Worm (Caenorhabditis elegans) whole organism, late embryonic: ENCODE results near the gene T14B4.3.

ENCODE experiments used
- C38D4.7 ChIP-seq: fragments of 200-800 bp; sonication (Bioruptor generic); optimal IDR thresholded peaks from 2 replicates; lab custom pipeline; 2018; ENCODE audit warnings: mild to moderate bottlenecking, missing genetic modification characterization, moderate library complexity, missing compliant biosample characterization
- K09A11.1 ChIP-seq: sonication (generic microtip); optimal IDR thresholded peaks from 2 replicates; lab custom pipeline; 2017; ENCODE audit warnings: antibody characterized with exemption, mild to moderate bottlenecking, missing genetic modification characterization, missing compliant biosample characterization; ENCODE audit not compliant: insufficient read depth
- T23F11.4 ChIP-seq: fragments of 200-800 bp; sonication (Bioruptor generic); optimal IDR thresholded peaks from 2 replicates; lab custom pipeline; 2018; ENCODE audit warnings: mild to moderate bottlenecking, missing genetic modification characterization, missing compliant biosample characterization
- Y22D7AL.16 ChIP-seq: sonication (generic microtip); optimal IDR thresholded peaks from 2 replicates; lab custom pipeline; 2016; ENCODE audit warnings: missing genetic modification characterization, missing compliant biosample characterization
- ceh-14 ChIP-seq: sonication (generic microtip); optimal IDR thresholded peaks from 2 replicates; lab custom pipeline; 2016; ENCODE audit warnings: missing genotype, missing genetic modification characterization, missing compliant biosample characterization
- ceh-18 ChIP-seq: sonication (generic microtip); optimal IDR thresholded peaks from 2 replicates; lab custom pipeline; 2016; ENCODE audit warnings: missing genetic modification characterization, missing compliant biosample characterization
- ceh-19 ChIP-seq: fragments of 200-800 bp; sonication (Bioruptor generic); optimal IDR thresholded peaks from 2 replicates; lab custom pipeline; 2018; ENCODE audit warnings: mild to moderate bottlenecking, missing genetic modification characterization, missing compliant biosample characterization
- ceh-22 ChIP-seq: sonication (generic microtip); optimal IDR thresholded peaks from 2 replicates; lab custom pipeline; 2017; ENCODE audit warnings: missing biosample characterization, missing genetic modification characterization
- ceh-30 ChIP-seq: fragments of 150-350 bp; optimal IDR thresholded peaks from 2 replicates; lab custom pipeline; 2014; ENCODE audit warnings: missing biosample characterization, missing genetic modification characterization
- ceh-31 ChIP-seq: sonication (generic microtip); optimal IDR thresholded peaks from 2 replicates; lab custom pipeline; 2016; ENCODE audit warnings: missing genetic modification characterization, missing compliant biosample characterization
- ceh-34 ChIP-seq: sonication (generic microtip); optimal IDR thresholded peaks from 2 replicates; lab custom pipeline; 2016; ENCODE audit warnings: mild to moderate bottlenecking, missing genetic modification characterization, missing compliant biosample characterization
- ceh-45 ChIP-seq: fragments of 200-800 bp; sonication (Bioruptor generic); IDR thresholded peaks from 2 replicates; pipeline ENCODE4 v1.3.6; 2022; ENCODE audit warnings: missing genetic modification reagents, missing genetic modification characterization, missing compliant biosample characterization
- ceh-48 ChIP-seq: sonication (generic microtip); optimal IDR thresholded peaks from 2 replicates; lab custom pipeline; 2016; ENCODE audit warnings: missing genetic modification characterization, inconsistent platforms, missing compliant biosample characterization
- ceh-6 ChIP-seq: fragments of 200-800 bp; sonication (Bioruptor generic); optimal IDR thresholded peaks from 2 replicates; lab custom pipeline; 2018; ENCODE audit warnings: mild to moderate bottlenecking, missing genetic modification characterization, missing compliant biosample characterization
- ceh-9 ChIP-seq: sonication (generic microtip); optimal IDR thresholded peaks from 2 replicates; lab custom pipeline; 2016; ENCODE audit warnings: mild to moderate bottlenecking, missing genetic modification characterization, inconsistent platforms, missing compliant biosample characterization
- che-1 ChIP-seq: sonication (generic microtip); optimal IDR thresholded peaks from 2 replicates; lab custom pipeline; 2016; ENCODE audit warnings: mild to moderate bottlenecking, missing genetic modification characterization, missing compliant biosample characterization
- dmd-4 ChIP-seq: sonication (generic microtip); optimal IDR thresholded peaks from 2 replicates; lab custom pipeline; 2016; ENCODE audit warnings: borderline replicate concordance, missing genetic modification characterization, missing compliant biosample characterization
- elt-2 ChIP-seq: sonication (generic microtip); optimal IDR thresholded peaks from 2 replicates; lab custom pipeline; 2016; ENCODE audit warnings: missing genetic modification reagents, missing genetic modification characterization, missing compliant biosample characterization
- elt-4 ChIP-seq: sonication (generic microtip); optimal IDR thresholded peaks from 2 replicates; lab custom pipeline; 2016; ENCODE audit warnings: missing genetic modification characterization, missing compliant biosample characterization
- fax-1 ChIP-seq: sonication (generic microtip); optimal IDR thresholded peaks from 2 replicates; lab custom pipeline; 2016; ENCODE audit warnings: missing genotype, missing genetic modification characterization, missing compliant biosample characterization
- fkh-6 ChIP-seq: sonication (generic microtip); optimal IDR thresholded peaks from 2 replicates; lab custom pipeline; 2016; ENCODE audit warnings: missing genetic modification characterization, missing compliant biosample characterization
- gmeb-2 ChIP-seq: sonication (generic microtip); optimal IDR thresholded peaks from 2 replicates; lab custom pipeline; 2016; ENCODE audit warnings: missing genetic modification characterization, inconsistent platforms, missing compliant biosample characterization
- hlh-15 ChIP-seq: sonication (generic microtip); optimal IDR thresholded peaks from 2 replicates; lab custom pipeline; 2016; ENCODE audit warnings: missing genetic modification characterization, missing compliant biosample characterization
- hlh-30 ChIP-seq: sonication (generic microtip); optimal IDR thresholded peaks from 2 replicates; lab custom pipeline; 2017; ENCODE audit warnings: antibody characterized with exemption, missing genetic modification characterization, missing compliant biosample characterization; ENCODE audit not compliant: insufficient read depth
- hlh-6 ChIP-seq: sonication (generic microtip); optimal IDR thresholded peaks from 2 replicates; lab custom pipeline; 2016; ENCODE audit warnings: missing genotype, missing genetic modification characterization, missing compliant biosample characterization
- hlh-8 ChIP-seq: sonication (generic microtip); optimal IDR thresholded peaks from 2 replicates; lab custom pipeline; 2016; ENCODE audit warnings: missing genotype, missing genetic modification characterization, missing compliant biosample characterization
- lin-11 ChIP-seq: fragments of 200-800 bp; sonication (Bioruptor generic); optimal IDR thresholded peaks from 2 replicates; lab custom pipeline; 2018; ENCODE audit warnings: mild to moderate bottlenecking, missing genetic modification characterization, missing compliant biosample characterization
- madf-2 ChIP-seq: sonication (generic microtip); optimal IDR thresholded peaks from 2 replicates; lab custom pipeline; 2017; ENCODE audit warnings: missing genetic modification characterization, missing compliant biosample characterization
- mec-3 ChIP-seq: sonication (generic microtip); optimal IDR thresholded peaks from 2 replicates; lab custom pipeline; 2016; ENCODE audit warnings: borderline replicate concordance, missing genetic modification characterization, missing compliant biosample characterization
- nfya-1 ChIP-seq: sonication (generic microtip); optimal IDR thresholded peaks from 2 replicates; lab custom pipeline; 2017; ENCODE audit warnings: missing genetic modification characterization, mild to moderate bottlenecking, missing compliant biosample characterization, antibody characterized with exemption, moderate library complexity
- nhr-11 ChIP-seq: fragments of 150-350 bp; optimal IDR thresholded peaks from 2 replicates; lab custom pipeline; 2014; ENCODE audit warnings: missing biosample characterization, missing genetic modification characterization
- pag-3 ChIP-seq: sonication (generic microtip); optimal IDR thresholded peaks from 2 replicates; lab custom pipeline; 2016; ENCODE audit warnings: missing compliant biosample characterization, missing genetic modification characterization, borderline replicate concordance
- pat-9 ChIP-seq: fragments of 200-800 bp; sonication (Bioruptor generic); optimal IDR thresholded peaks from 2 replicates; lab custom pipeline; 2018; ENCODE audit warnings: mild to moderate bottlenecking, missing genetic modification characterization, moderate library complexity, missing compliant biosample characterization
- ref-2 ChIP-seq: sonication (generic microtip); optimal IDR thresholded peaks from 2 replicates; lab custom pipeline; 2016; ENCODE audit warnings: missing genetic modification characterization, missing compliant biosample characterization
- rnt-1 ChIP-seq: sonication (generic microtip); optimal IDR thresholded peaks from 2 replicates; lab custom pipeline; 2016; ENCODE audit warnings: missing genetic modification characterization, missing compliant biosample characterization
- sox-2 ChIP-seq: fragments of 200-800 bp; sonication (Bioruptor generic); IDR thresholded peaks from 2 replicates; pipeline ENCODE4 v1.3.6; 2022; ENCODE audit warnings: missing genetic modification reagents, missing genetic modification characterization, missing compliant biosample characterization
- syd-9 ChIP-seq: sonication (generic microtip); optimal IDR thresholded peaks from 2 replicates; lab custom pipeline; 2016; ENCODE audit warnings: mild to moderate bottlenecking, missing genetic modification characterization, moderate library complexity, missing compliant biosample characterization
- tbx-2 ChIP-seq: sonication (generic microtip); optimal IDR thresholded peaks from 2 replicates; lab custom pipeline; 2016; ENCODE audit warnings: missing genetic modification characterization, missing compliant biosample characterization
- ttx-3 ChIP-seq: sonication (generic microtip); optimal IDR thresholded peaks from 2 replicates; lab custom pipeline; 2016; ENCODE audit warnings: missing genetic modification reagents, missing genetic modification characterization, missing compliant biosample characterization
- unc-3 ChIP-seq, 2 experiments: fragments of 200-800 bp in 1 of 2; sonication (Bioruptor generic) in 1 of 2; sonication (generic microtip) in 1 of 2; conservative IDR thresholded peaks in 1 of 2; optimal IDR thresholded peaks in 1 of 2; 2 replicates each; pipeline versions ENCODE4 v1.3.6 to Lab custom; 2016 to 2022; ENCODE audit warnings: missing compliant biosample characterization in 2 of 2, missing genetic modification characterization in 2 of 2, missing genetic modification reagents in 1 of 2
- unc-42 ChIP-seq: sonication (generic microtip); optimal IDR thresholded peaks from 2 replicates; lab custom pipeline; 2016; ENCODE audit warnings: missing genotype, missing genetic modification characterization, missing compliant biosample characterization
- unc-86 ChIP-seq: sonication (generic microtip); optimal IDR thresholded peaks from 2 replicates; lab custom pipeline; 2016; ENCODE audit warnings: missing genetic modification characterization, missing compliant biosample characterization
- zip-5 ChIP-seq: sonication (generic microtip); optimal IDR thresholded peaks from 2 replicates; lab custom pipeline; 2016; ENCODE audit warnings: missing genetic modification characterization, missing compliant biosample characterization
- ztf-16 ChIP-seq: sonication (generic microtip); optimal IDR thresholded peaks from 2 replicates; lab custom pipeline; 2017; ENCODE audit warnings: missing genetic modification characterization, missing compliant biosample characterization

T14B4.3 gene

ce11 chrII:6721581-6721980 is 13.2 kb upstream of the T14B4.3 start:
- no peak for TF ChIP-seq ceh-22
- peak; percentile 28 for TF ChIP-seq rnt-1
- no peak for TF ChIP-seq mec-3 (tag; lab: Kevin White, UChicago)
- peak; percentile 51 for TF ChIP-seq hlh-15 (tag; lab: Kevin White, UChicago)
- TF ChIP-seq lin-11 (tag; lab: Kevin White, UChicago), result peak; percentile 14
- TF ChIP-seq ref-2 (tag; lab: Kevin White, UChicago), result peak; percentile 21
- TF ChIP-seq ttx-3, result no peak
- TF ChIP-seq ceh-48 (tag; lab: Kevin White, UChicago), result peak; percentile 14
- TF ChIP-seq elt-2 (tag; lab: Kevin White, UChicago), result peak; percentile 17
- TF ChIP-seq Y22D7AL.16 (tag; lab: Kevin White, UChicago), result peak; percentile 31
- TF ChIP-seq ceh-18, result peak; percentile 15
- TF ChIP-seq unc-86 (tag; lab: Kevin White, UChicago), result no peak
- TF ChIP-seq ceh-9 (tag; lab: Kevin White, UChicago), result no peak
- TF ChIP-seq ztf-16 (tag; lab: Kevin White, UChicago), result peak; percentile 16
- no peak for TF ChIP-seq unc-42
- TF ChIP-seq hlh-30, result no peak
- TF ChIP-seq dmd-4, result peak; percentile 10
- no peak for TF ChIP-seq sox-2 (GFP tag; lab: Robert Waterston, UW)
- peak; percentile 96 for TF ChIP-seq ceh-34 (tag; lab: Kevin White, UChicago)
- peak; percentile 38 for TF ChIP-seq che-1 (tag; lab: Kevin White, UChicago)
- no peak for TF ChIP-seq zip-5 (tag; lab: Kevin White, UChicago)
- peak; percentile 74 for TF ChIP-seq ceh-19 (GFP tag; lab: Kevin White, UChicago)
- TF ChIP-seq K09A11.1, result peak; percentile 11
- TF ChIP-seq ceh-30 (tag; lab: Kevin White, UChicago), result no peak
- TF ChIP-seq gmeb-2 (tag; lab: Kevin White, UChicago), result peak; percentile 20
- no peak for TF ChIP-seq unc-3 (GFP tag; conservative IDR thresholded peaks at IDR 0.05; lab: Robert Waterston, UW)
- no peak for TF ChIP-seq unc-3 (tag; optimal IDR thresholded peaks at IDR 0.05; lab: Kevin White, UChicago)
- TF ChIP-seq ceh-31 (tag; lab: Kevin White, UChicago), result peak; percentile 28
- TF ChIP-seq tbx-2 (tag; lab: Kevin White, UChicago), result peak; percentile 10
- peak; percentile 9 for TF ChIP-seq fax-1 (tag; lab: Kevin White, UChicago)
- TF ChIP-seq ceh-6, result peak; percentile 13
- TF ChIP-seq C38D4.7 (GFP tag; lab: Kevin White, UChicago), result peak; percentile 39

ce11 chrII:6726814-6727213 is 7.9 kb upstream of the T14B4.3 start:
- no peak for TF ChIP-seq hlh-6
- TF ChIP-seq mec-3 (tag; lab: Kevin White, UChicago), result no peak
- no peak for TF ChIP-seq nhr-11 (tag; lab: Kevin White, UChicago)
- no peak for TF ChIP-seq madf-2 (tag; lab: Kevin White, UChicago)
- TF ChIP-seq hlh-30, result no peak
- TF ChIP-seq ceh-14 (tag; lab: Kevin White, UChicago), result no peak
- TF ChIP-seq pat-9, result no peak
- TF ChIP-seq nfya-1 (tag; lab: Kevin White, UChicago), result no peak
- no peak for TF ChIP-seq pag-3 (tag; lab: Kevin White, UChicago)
- TF ChIP-seq ztf-16 (tag; lab: Kevin White, UChicago), result no peak
- TF ChIP-seq ceh-45 (GFP tag; lab: Robert Waterston, UW), result no peak
- TF ChIP-seq syd-9 (tag; lab: Kevin White, UChicago), result no peak
- TF ChIP-seq elt-2 (tag; lab: Kevin White, UChicago), result no peak
- no peak for TF ChIP-seq fax-1 (tag; lab: Kevin White, UChicago)
- no peak for TF ChIP-seq fkh-6 (tag; lab: Kevin White, UChicago)
- no peak for TF ChIP-seq T23F11.4 (GFP tag; lab: Kevin White, UChicago)
- TF ChIP-seq hlh-8, result no peak
- no peak for TF ChIP-seq elt-4 (tag; lab: Kevin White, UChicago)
